Worm (Caenorhabditis elegans): ENCODE data around the gene C29E4.9.

C29E4.9 gene

DNA sequence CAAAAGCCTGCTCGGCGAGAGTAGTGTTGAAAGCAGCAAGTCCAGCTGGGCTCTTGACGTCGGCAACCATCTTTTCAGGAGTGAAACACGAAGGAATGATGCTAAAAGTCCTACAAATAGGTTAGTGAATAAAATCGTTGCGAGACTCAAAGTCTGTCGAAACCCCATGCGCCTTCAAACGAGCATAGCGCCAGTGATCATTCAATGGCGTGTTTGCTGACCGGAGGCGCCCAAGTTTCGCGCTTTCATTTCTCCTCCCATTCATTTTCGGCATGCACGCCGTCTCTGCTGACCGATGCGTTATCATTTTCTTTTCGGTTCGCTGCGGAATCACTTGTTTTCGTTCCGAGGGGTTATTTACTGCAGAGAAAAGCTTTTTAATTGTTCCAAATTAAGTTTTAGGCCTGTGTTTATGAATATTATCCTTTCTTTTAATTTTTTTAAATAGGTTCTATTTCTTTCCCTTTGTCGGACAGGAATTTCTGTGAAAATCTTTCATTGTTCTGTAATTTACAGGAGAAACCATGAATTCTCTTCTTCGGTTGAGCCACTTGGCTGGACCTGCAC, 16.4 kb upstream of the C29E4.9 start, which contains the start of the genes eef-1B.1 and aco-2 (continued):
- peak; percentile 87 to 90 (median 88) for TF ChIP-seq dpl-1 (GFP tag; optimal IDR thresholded peaks at IDR 0.05)
- TF ChIP-seq tbx-2 (tag; optimal IDR thresholded peaks at IDR 0.05): peak; percentile 95
- TF ChIP-seq ceh-82 (tag; optimal IDR thresholded peaks at IDR 0.05): peak; percentile 88 to 95 (median 91)
- peak; percentile 95 for TF ChIP-seq nhr-90 (tag; optimal IDR thresholded peaks at IDR 0.05; ENCODE audit: poor library complexity)
- TF ChIP-seq alr-1 (tag; optimal IDR thresholded peaks at IDR 0.05; ENCODE audit: borderline replicate concordance): no peak
- TF ChIP-seq ztf-11 (tag; optimal IDR thresholded peaks at IDR 0.05): peak in 1 of 2 experiments; percentile 70
- TF ChIP-seq xbp-1 (tag; optimal IDR thresholded peaks at IDR 0.05): peak; percentile 92
- TF ChIP-seq pag-3 (tag; optimal IDR thresholded peaks at IDR 0.05; ENCODE audit: borderline replicate concordance, insufficient read depth): no peak
- peak in 1 of 2 experiments; percentile 93 for TF ChIP-seq mdl-1 (tag; optimal IDR thresholded peaks at IDR 0.05)

DNA sequence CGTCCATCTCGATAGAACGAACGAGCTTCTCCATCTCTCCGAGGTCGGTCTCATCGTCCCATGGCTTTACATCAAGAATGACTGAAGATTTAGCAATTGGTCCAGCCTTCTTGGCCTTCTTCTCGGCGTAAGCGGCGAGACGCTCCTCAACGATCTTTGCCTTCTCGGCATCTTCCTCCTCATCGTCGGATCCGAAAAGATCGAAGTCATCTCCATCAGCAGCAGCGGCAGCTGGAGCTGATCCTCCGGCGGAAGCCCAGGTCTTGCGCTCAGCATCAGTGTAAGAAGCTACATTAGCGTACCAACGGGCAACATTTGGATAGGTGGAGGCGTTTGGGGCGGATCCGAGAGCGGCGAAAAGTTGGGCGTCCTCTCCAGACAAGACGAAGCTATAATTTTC, 15.8 kb upstream of the C29E4.9 start:
- no peak for TF ChIP-seq unc-130 (tag; optimal IDR thresholded peaks at IDR 0.05)
- no peak for TF ChIP-seq ama-1 (optimal IDR thresholded peaks at IDR 0.05)
- TF ChIP-seq lsy-2 (tag; optimal IDR thresholded peaks at IDR 0.05): no peak
- no peak for TF ChIP-seq snpc-4 (tag; optimal IDR thresholded peaks at IDR 0.05)
- no peak for TF ChIP-seq C16A3.4 (tag; optimal IDR thresholded peaks at IDR 0.05)
- no peak for TF ChIP-seq lir-3 (tag; optimal IDR thresholded peaks at IDR 0.05; ENCODE audit: poor library complexity)
- TF ChIP-seq unc-62 (GFP tag; optimal IDR thresholded peaks at IDR 0.05): no peak
- no peak for TF ChIP-seq isw-1 (GFP tag; IDR thresholded peaks at IDR 0.05)
- no peak for TF ChIP-seq alr-1 (tag; optimal IDR thresholded peaks at IDR 0.05; ENCODE audit: borderline replicate concordance)
- TF ChIP-seq ztf-11 (tag; optimal IDR thresholded peaks at IDR 0.05): no peak
- TF ChIP-seq ztf-4 (tag; optimal IDR thresholded peaks at IDR 0.05): no peak
- TF ChIP-seq aha-1 (tag; optimal IDR thresholded peaks at IDR 0.05): no peak
- TF ChIP-seq sptf-1 (tag; optimal IDR thresholded peaks at IDR 0.05): no peak
- TF ChIP-seq nhr-20 (tag; optimal IDR thresholded peaks at IDR 0.05): no peak
- no peak for TF ChIP-seq hlh-17 (GFP tag; optimal IDR thresholded peaks at IDR 0.05; ENCODE audit: borderline replicate concordance)
- no peak for TF ChIP-seq snu-23 (GFP tag; optimal IDR thresholded peaks at IDR 0.05)

DNA sequence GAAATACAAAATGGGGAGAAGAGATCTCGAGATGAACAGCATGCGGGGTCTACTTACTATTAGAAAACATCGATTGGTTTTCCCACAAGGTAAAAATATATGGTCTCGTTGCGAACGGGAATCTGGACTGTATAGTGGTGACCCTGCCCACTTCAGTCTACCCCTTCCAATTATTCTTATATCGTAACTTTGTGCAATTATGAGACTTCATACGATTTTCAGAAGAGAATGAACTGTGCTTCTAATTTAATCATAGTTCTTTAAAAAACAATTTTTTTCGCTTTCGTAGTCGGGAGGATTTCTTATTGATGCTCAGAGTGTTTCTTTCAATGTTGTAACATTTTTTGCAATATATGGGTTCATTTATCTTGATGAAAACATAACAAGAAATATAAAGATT, 15.2 kb upstream of the C29E4.9 start, which contains the start of gene F54H12.5:
Gene F54H12.5 (minus strand): TSS at position 101 of the 400 bp plus-strand sequence.
- TF ChIP-seq egl-13 (tag; optimal IDR thresholded peaks at IDR 0.05): no peak
- TF ChIP-seq lsy-2 (tag; optimal IDR thresholded peaks at IDR 0.05): peak in 1 of 2 experiments; percentile 29
- TF ChIP-seq sup-37 (GFP tag; optimal IDR thresholded peaks at IDR 0.05): no peak
- no peak for TF ChIP-seq isw-1 (GFP tag; IDR thresholded peaks at IDR 0.05)
- TF ChIP-seq sptf-1 (tag; optimal IDR thresholded peaks at IDR 0.05): no peak
- no peak for TF ChIP-seq nhr-85 (tag)
- TF ChIP-seq mdl-1 (tag; optimal IDR thresholded peaks at IDR 0.05): no peak
- TF ChIP-seq ets-5 (GFP tag; IDR thresholded peaks at IDR 0.05): no peak
- TF ChIP-seq nhr-12 (tag; optimal IDR thresholded peaks at IDR 0.05): no peak
- TF ChIP-seq pqm-1 (tag; optimal IDR thresholded peaks at IDR 0.05): no peak
- TF ChIP-seq nhr-71 (tag; optimal IDR thresholded peaks at IDR 0.05): peak; percentile 5

DNA sequence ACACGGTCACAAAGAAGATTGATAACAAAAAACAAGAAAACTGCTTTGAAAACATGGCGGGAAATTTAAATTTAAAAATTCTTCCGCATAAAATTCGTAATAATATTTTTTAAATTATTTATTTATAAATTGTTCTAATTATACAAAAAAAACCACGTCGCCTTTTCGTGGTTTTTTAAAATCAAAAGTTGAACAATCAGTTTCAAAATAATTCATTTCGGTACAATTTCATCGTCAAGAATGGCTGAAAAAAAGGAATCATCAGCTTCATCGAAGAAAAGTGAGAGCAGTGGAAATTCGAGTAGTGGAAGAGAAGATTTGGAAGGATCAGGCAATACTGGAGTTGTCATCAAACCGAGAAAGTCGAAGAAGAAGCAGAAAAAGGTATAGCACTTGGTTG, 12.3 kb upstream of the C29E4.9 start, which contains the start of the genes F54H12.8 and F54H12.7:
Gene F54H12.8 (minus strand): TSS at position 101 of the 400 bp plus-strand sequence.
Gene F54H12.7 (plus strand): TSS at position 229 of the 400 bp plus-strand sequence.
- TF ChIP-seq mdl-1 (tag; optimal IDR thresholded peaks at IDR 0.05) (no peak), tlp-1 (tag; optimal IDR thresholded peaks at IDR 0.05) (no peak), pqm-1 (tag; optimal IDR thresholded peaks at IDR 0.05) (no peak), C34B4.2 (tag; optimal IDR thresholded peaks at IDR 0.05) (no peak), unc-98 (GFP tag; IDR thresholded peaks at IDR 0.05) (no peak), ztf-11 (tag; optimal IDR thresholded peaks at IDR 0.05) (no peak), blmp-1 (tag; optimal IDR thresholded peaks at IDR 0.05) (no peak), elt-2 (tag; optimal IDR thresholded peaks at IDR 0.05) (no peak), fkh-4 (tag; optimal IDR thresholded peaks at IDR 0.05; ENCODE audit: borderline replicate concordance) (no peak), pag-3 (tag; optimal IDR thresholded peaks at IDR 0.05; ENCODE audit: borderline replicate concordance, insufficient read depth) (no peak), ceh-82 (tag; optimal IDR thresholded peaks at IDR 0.05) (no peak)
